Worm (Caenorhabditis elegans): ENCODE measurements around the gene C04F5.2.

C04F5.2 gene

DNA sequence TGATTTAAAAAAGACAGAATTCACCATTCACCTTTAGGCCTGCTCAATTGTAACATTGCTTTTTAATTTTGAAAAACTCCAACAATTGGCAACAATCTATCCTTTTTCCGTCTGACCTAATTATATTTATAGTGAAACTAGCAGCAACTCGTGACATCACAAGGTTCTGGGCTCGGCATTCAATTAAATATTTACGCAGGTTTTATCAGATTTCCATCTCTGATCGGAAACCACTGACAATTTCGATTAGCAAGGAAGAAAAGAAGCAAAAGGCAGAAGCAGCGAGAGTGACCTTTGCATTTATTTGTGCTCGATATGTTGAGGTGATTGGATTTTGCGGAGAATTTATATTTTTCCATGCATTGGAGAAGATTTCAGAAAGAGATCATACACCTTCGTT is 6.5 kb downstream of the C04F5.2 start:
- no peak for TF ChIP-seq C06A6.2 (GFP tag; conservative IDR thresholded peaks at IDR 0.05)

DNA sequence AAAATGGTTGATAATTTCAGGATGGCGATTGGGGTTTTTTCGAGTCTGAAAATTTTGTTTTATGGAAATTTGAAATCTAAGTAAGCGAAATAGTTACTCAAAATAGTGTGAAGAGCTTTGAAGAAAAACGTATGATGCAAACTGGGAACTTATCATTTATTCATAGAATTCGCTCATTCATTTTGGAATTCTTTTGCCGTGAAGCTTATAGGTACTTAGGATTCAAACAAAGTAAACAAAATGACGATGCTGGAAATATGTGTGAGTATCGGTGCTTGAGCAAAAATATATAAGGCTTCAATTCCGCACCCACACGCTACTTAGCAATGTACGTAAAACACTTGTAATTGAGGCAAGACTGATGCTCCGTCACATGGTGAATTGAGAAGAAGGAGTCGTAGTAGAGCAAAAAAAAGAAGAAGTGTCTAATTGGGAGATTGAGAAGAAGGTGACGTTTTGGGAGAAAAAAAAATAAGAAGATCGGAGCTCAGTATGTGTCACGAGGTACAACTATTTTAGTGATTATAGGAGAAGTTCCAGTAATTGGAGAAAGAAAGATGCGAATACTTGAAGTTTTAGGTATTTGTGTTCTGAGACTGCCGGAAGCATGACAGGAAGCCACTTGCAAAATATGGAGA is 7.3 kb downstream of the C04F5.2 start, which contains the start of gene glb-32:
glb-32 (minus strand) TSS at position 51 of the 638 bp plus-strand sequence.
- no peak for TF ChIP-seq ztf-6 (GFP tag; IDR thresholded peaks at IDR 0.05)
- TF ChIP-seq mxl-1 (tag; optimal IDR thresholded peaks at IDR 0.05): no peak
- no peak for TF ChIP-seq egrh-3 (GFP tag; IDR thresholded peaks at IDR 0.05)
- no peak for TF ChIP-seq T07F8.4 (tag; optimal IDR thresholded peaks at IDR 0.05)
- no peak for TF ChIP-seq xnd-1 (tag; optimal IDR thresholded peaks at IDR 0.05)
- no peak for TF ChIP-seq F37B4.10 (GFP tag; IDR thresholded peaks at IDR 0.05)
- TF ChIP-seq fkh-3 (tag; optimal IDR thresholded peaks at IDR 0.05): no peak
- TF ChIP-seq F52B5.7 (tag; optimal IDR thresholded peaks at IDR 0.05): no peak
- no peak for TF ChIP-seq lsy-27 (tag; optimal IDR thresholded peaks at IDR 0.05; ENCODE audit: borderline replicate concordance, insufficient read depth)
- TF ChIP-seq nhr-179 (tag; optimal IDR thresholded peaks at IDR 0.05): no peak
- no peak for TF ChIP-seq rec-8 (tag; optimal IDR thresholded peaks at IDR 0.05)
- no peak for TF ChIP-seq akir-1 (GFP tag; optimal IDR thresholded peaks at IDR 0.05)
- TF ChIP-seq die-1 (tag; optimal IDR thresholded peaks at IDR 0.05): no peak

DNA sequence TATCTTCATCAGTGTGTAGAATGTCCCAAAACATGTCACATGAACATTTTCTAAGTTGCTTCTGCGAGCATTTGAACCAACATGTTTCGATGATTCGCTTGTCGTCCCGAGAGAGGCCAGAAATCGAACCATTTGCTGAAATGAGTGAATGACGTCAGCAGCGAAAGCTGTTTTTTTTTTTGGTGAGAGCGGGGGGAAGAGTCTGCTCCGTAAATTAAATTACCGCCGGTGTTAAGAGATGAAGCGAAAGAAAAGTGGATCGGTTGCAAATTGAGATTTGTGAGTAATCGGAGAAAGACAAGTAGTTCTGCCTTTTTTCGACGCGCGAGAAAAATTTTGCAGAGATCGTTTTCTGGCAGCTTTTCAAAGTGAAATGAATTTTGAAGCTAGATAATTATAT is 8.6 kb downstream of the C04F5.2 start:
- TF ChIP-seq zfh-2 (GFP tag; conservative IDR thresholded peaks at IDR 0.05) (peak; percentile 21; the same call in 1 of the 2 replicates), cebp-2 (GFP tag; IDR thresholded peaks at IDR 0.05) (no peak)

DNA sequence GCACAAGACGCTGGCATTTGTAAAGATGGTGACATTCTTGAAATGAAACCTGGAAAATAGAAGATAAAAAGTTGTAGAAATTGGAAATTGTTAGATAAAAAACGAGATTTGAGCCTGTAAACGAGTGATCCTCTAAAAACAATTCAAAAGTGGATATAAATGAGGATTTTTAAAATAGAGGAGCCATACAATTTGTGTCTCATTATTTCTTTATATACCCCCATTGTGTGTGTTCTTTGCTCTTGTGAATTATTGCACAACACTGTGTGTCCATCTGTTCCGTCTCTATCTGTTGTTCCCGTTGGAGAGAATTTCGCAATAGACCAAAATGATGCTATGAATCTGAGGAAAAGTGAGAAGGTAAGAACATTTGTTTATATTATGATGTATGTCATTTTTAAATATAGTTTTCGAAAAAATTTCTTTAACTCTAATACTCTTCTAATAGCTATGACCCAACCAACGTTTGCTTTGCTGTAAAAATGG is 10.0 kb downstream of the C04F5.2 start, which contains the start of gene Y58A7A.5:
Y58A7A.5 (minus strand) TSS at position 51 of the 486 bp plus-strand sequence.
- peak; percentile 94 for TF ChIP-seq cebp-1 (GFP tag; IDR thresholded peaks at IDR 0.05)
- TF ChIP-seq cebp-1 (tag; optimal IDR thresholded peaks at IDR 0.05): peak; percentile 99
- no peak for TF ChIP-seq nfya-2 (GFP tag; IDR thresholded peaks at IDR 0.05)
- peak; percentile 16 for TF ChIP-seq attf-5 (GFP tag; optimal IDR thresholded peaks at IDR 0.05)
- peak; percentile 9 for TF ChIP-seq nhr-80 (tag; optimal IDR thresholded peaks at IDR 0.05)
- no peak for TF ChIP-seq madf-6 (GFP tag; IDR thresholded peaks at IDR 0.05)

DNA sequence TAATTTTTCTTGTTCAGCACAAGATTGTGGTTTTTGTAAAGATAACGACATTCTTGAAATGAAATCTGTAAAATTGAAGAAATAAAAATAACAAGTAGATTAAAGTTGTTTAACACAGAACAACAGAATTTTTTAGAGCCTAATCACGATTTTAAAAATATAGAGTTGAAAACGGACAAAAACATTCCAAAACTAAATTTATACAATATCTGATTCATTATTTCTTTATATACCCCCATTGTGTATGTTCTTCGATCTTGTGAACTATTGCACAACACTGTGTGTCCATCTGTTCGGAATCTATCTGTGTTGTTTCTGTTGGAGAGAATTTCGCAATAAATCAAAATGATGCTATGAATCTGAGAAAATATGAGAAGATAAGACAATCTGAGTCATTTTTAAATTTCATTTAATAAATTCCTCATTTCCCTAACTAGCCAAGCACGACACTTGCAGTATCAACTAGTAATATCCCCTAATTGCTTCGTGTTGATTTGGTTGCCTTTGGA is 11.9 kb downstream of the C04F5.2 start, which contains the start of gene Y58A7A.4:
Y58A7A.4 (minus strand) TSS at position 51 of the 509 bp plus-strand sequence.
- TF ChIP-seq ceh-100 (GFP tag; IDR thresholded peaks at IDR 0.05): no peak
- peak; percentile 68; the same call in 1 of the 2 replicates for TF ChIP-seq cebp-1 (GFP tag; IDR thresholded peaks at IDR 0.05)
- peak; percentile 90 for TF ChIP-seq cebp-1 (tag; optimal IDR thresholded peaks at IDR 0.05)

DNA sequence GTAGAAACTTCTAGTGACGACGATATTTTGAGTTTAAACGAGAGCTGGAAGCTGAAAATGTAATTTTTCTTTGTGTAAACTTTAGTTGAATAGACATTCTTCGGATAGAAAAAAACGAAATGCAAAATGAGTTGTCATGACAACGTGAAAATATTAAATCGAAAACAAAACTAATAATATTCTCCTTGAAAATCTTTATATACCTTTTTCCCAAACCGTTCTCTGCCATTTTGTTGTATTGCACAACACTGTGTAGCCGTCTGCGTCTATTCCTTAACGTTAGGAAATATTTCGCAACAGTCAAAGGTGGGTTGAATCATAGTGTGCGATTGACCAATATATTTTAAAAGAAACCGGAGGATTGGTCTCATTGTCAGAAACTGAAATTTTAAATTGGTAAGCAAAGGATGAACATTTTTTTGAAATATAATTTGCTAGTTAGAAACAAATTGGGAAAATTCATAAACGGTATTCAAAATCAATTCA is 16.0 kb downstream of the C04F5.2 start, which contains the start of gene Y58A7A.3:
Y58A7A.3 (minus strand) TSS at position 51 of the 486 bp plus-strand sequence.
- TF ChIP-seq lin-54 (GFP tag; optimal IDR thresholded peaks at IDR 0.05) (peak; percentile 12), nfyb-1 (GFP tag; IDR thresholded peaks at IDR 0.05) (no peak), nfya-2 (GFP tag; IDR thresholded peaks at IDR 0.05) (no peak), cebp-1 (GFP tag; IDR thresholded peaks at IDR 0.05) (peak; percentile 99), cebp-1 (tag; optimal IDR thresholded peaks at IDR 0.05) (peak; percentile 99), lin-40 (tag; optimal IDR thresholded peaks at IDR 0.05) (peak; percentile 8), hmg-1.2 (GFP tag; IDR thresholded peaks at IDR 0.05) (peak; percentile 72; the same call in 1 of the 2 replicates), nhr-80 (tag; optimal IDR thresholded peaks at IDR 0.05) (peak; percentile 69), F57C9.4 (tag; optimal IDR thresholded peaks at IDR 0.05) (no peak), rpc-1 (optimal IDR thresholded peaks at IDR 0.05) (no peak), rpc-1 (tag; optimal IDR thresholded peaks at IDR 0.05) (no peak), K12H6.12 (tag; optimal IDR thresholded peaks at IDR 0.05) (peak; percentile 6), attf-5 (GFP tag; optimal IDR thresholded peaks at IDR 0.05) (peak; percentile 88), nhr-179 (tag; optimal IDR thresholded peaks at IDR 0.05) (no peak)
